Fruit fly (Drosophila melanogaster) whole organism: ENCODE results near the gene tay.

ENCODE experiments used
- CG8478 ChIP-seq: fragments of >200 bp; optimal IDR thresholded peaks from 2 replicates; lab custom pipeline; 2018; ENCODE audit warnings: inconsistent platforms
- EcR ChIP-seq, 2 experiments: fragments of >200 bp; optimal IDR thresholded peaks; 2 replicates each; lab custom pipeline; 2017; ENCODE audit warnings: missing biosample characterization in 2 of 2, missing genetic modification characterization in 2 of 2, missing genetic modification reagents in 2 of 2
- pan ChIP-seq: fragments of >200 bp; optimal IDR thresholded peaks from 2 replicates; lab custom pipeline; 2017
- psq ChIP-seq: fragments of >200 bp; optimal IDR thresholded peaks from 2 replicates; lab custom pipeline; 2017
- usp ChIP-seq: fragments of >200 bp; optimal IDR thresholded peaks from 2 replicates; lab custom pipeline; 2017; ENCODE audit warnings: missing biosample characterization, missing genetic modification characterization, mixed read lengths

- TF ChIP-seq usp (GFP tag; lab: Kevin White, UChicago) (no peak), psq (no peak), EcR (GFP tag; optimal IDR thresholded peaks at IDR 0.05; lab: Kevin White, UChicago) (no peak), CG8478 (lab: Kevin White, UChicago) (no peak), pan (lab: Kevin White, UChicago) (no peak)
These were observed 482 bp downstream of the tay start for dm6 chrX:15886411-15887246.
